Fruit fly (Drosophila melanogaster) whole organism, embryonic: ENCODE data around the gene Sys1.
A peak's percentile ranks its signal among the peaks of the same experiment; 100 is the strongest.

Source experiments
- Aef1 ChIP-seq: fragments of 200-800 bp; sonication (Bioruptor generic); IDR thresholded peaks from 3 replicates; pipeline ENCODE4 v1.3.6; 2022; ENCODE audit warnings: missing biosample characterization, missing genetic modification characterization
- CG10979 ChIP-seq: fragments of 200-800 bp; sonication (Bioruptor generic); optimal IDR thresholded peaks from 2 replicates; lab custom pipeline; 2018; ENCODE audit warnings: missing biosample characterization, mild to moderate bottlenecking, missing genetic modification characterization, moderate library complexity
- CG11085 ChIP-seq: fragments of 200-800 bp; sonication (Bioruptor generic); IDR thresholded peaks from 2 replicates; pipeline ENCODE4 v1.3.6; 2022; ENCODE audit warnings: missing biosample characterization, missing genetic modification characterization
- CG11093 ChIP-seq: fragments of 200-800 bp; sonication (Bioruptor generic); IDR thresholded peaks from 3 replicates; pipeline ENCODE4 v1.3.6; 2022; ENCODE audit warnings: missing biosample characterization, missing genetic modification characterization
- CG11247 ChIP-seq: fragments of 200-800 bp; sonication (Bioruptor generic); IDR thresholded peaks from 2 replicates; pipeline ENCODE4 v1.3.6; 2022; ENCODE audit warnings: missing biosample characterization, missing genetic modification characterization
- CG12071 ChIP-seq: fragments of 200-800 bp; sonication (Bioruptor generic); optimal IDR thresholded peaks from 3 replicates; lab custom pipeline; 2018; ENCODE audit warnings: missing biosample characterization, mild to moderate bottlenecking, missing genetic modification characterization
- CG1233 ChIP-seq: fragments of 200-800 bp; sonication (Bioruptor generic); optimal IDR thresholded peaks from 4 replicates; lab custom pipeline; 2018; ENCODE audit warnings: missing biosample characterization, mild to moderate bottlenecking, missing genetic modification characterization
- CG12769 ChIP-seq: fragments of 200-800 bp; sonication (Bioruptor generic); optimal IDR thresholded peaks from 2 replicates; lab custom pipeline; 2019; ENCODE audit warnings: missing biosample characterization, mild to moderate bottlenecking, missing genetic modification characterization, moderate library complexity
- CG15073 ChIP-seq: fragments of 200-800 bp; sonication (Bioruptor generic); optimal IDR thresholded peaks from 2 replicates; lab custom pipeline; 2016; ENCODE audit warnings: missing biosample characterization, missing genetic modification characterization
- CG15479 ChIP-seq: fragments of 200-800 bp; sonication (Bioruptor generic); optimal IDR thresholded peaks from 3 replicates; lab custom pipeline; 2019; ENCODE audit warnings: missing biosample characterization, mild to moderate bottlenecking, missing genetic modification characterization, moderate library complexity
- CG15601 ChIP-seq: fragments of 200-800 bp; sonication (Bioruptor generic); optimal IDR thresholded peaks from 3 replicates; lab custom pipeline; 2019; ENCODE audit warnings: missing biosample characterization, mild to moderate bottlenecking, missing genetic modification characterization, moderate library complexity
- CG17385 ChIP-seq: fragments of 200-800 bp; sonication (Bioruptor generic); optimal IDR thresholded peaks from 3 replicates; lab custom pipeline; 2018; ENCODE audit warnings: missing biosample characterization, mild to moderate bottlenecking, missing genetic modification characterization
- CG18262 ChIP-seq: fragments of 200-800 bp; optimal IDR thresholded peaks from 3 replicates; lab custom pipeline; 2019; ENCODE audit warnings: missing biosample characterization, mild to moderate bottlenecking, missing genetic modification characterization, moderate library complexity
- CG1832 ChIP-seq: fragments of 200-800 bp; sonication (Bioruptor generic); optimal IDR thresholded peaks from 2 replicates; lab custom pipeline; 2017; ENCODE audit warnings: missing biosample characterization, mild to moderate bottlenecking, missing genetic modification characterization, inconsistent platforms
- CG30403 ChIP-seq: fragments of 200-800 bp; sonication (Bioruptor generic); optimal IDR thresholded peaks from 3 replicates; lab custom pipeline; 2016; ENCODE audit warnings: missing biosample characterization, missing genetic modification characterization
- CG3281 ChIP-seq: fragments of 200-800 bp; sonication (Bioruptor generic); optimal IDR thresholded peaks from 3 replicates; lab custom pipeline; 2017; ENCODE audit warnings: missing biosample characterization, mild to moderate bottlenecking, missing genetic modification characterization
- CG34422 ChIP-seq: fragments of 200-800 bp; sonication (Bioruptor generic); IDR thresholded peaks from 3 replicates; pipeline ENCODE4 v1.3.6; 2022; ENCODE audit warnings: missing biosample characterization, missing genetic modification characterization
- CG3838 ChIP-seq: fragments of 200-800 bp; sonication (Bioruptor generic); optimal IDR thresholded peaks from 3 replicates; lab custom pipeline; 2016; ENCODE audit warnings: missing biosample characterization, missing genetic modification characterization
- CG4707 ChIP-seq: fragments of 200-800 bp; sonication (Bioruptor generic); optimal IDR thresholded peaks from 2 replicates; lab custom pipeline; 2018; ENCODE audit warnings: missing biosample characterization, mild to moderate bottlenecking, missing genetic modification characterization, moderate library complexity
- CG5953 ChIP-seq: fragments of 200-800 bp; sonication (Bioruptor generic); IDR thresholded peaks from 2 replicates; pipeline ENCODE4 v1.3.6; 2022; ENCODE audit warnings: missing biosample characterization, missing genetic modification characterization
- CG8478 ChIP-seq: fragments of >200 bp; optimal IDR thresholded peaks from 2 replicates; lab custom pipeline; 2018
- CG9609 ChIP-seq: fragments of 200-800 bp; sonication (Bioruptor generic); optimal IDR thresholded peaks from 3 replicates; lab custom pipeline; 2016; ENCODE audit warnings: missing biosample characterization, missing genetic modification characterization
- CG9876 ChIP-seq: fragments of 200-800 bp; sonication (Bioruptor generic); optimal IDR thresholded peaks from 2 replicates; lab custom pipeline; 2016; ENCODE audit warnings: missing biosample characterization, missing genetic modification characterization
- Dfd ChIP-seq, 2 experiments: fragments of >200 bp; optimal IDR thresholded peaks; 2 replicates each; lab custom pipeline; 2017; ENCODE audit warnings: missing biosample characterization in 2 of 2, missing genetic modification characterization in 2 of 2
- Dip3 ChIP-seq: fragments of 200-800 bp; sonication (Bioruptor generic); optimal IDR thresholded peaks from 3 replicates; lab custom pipeline; 2016; ENCODE audit warnings: missing biosample characterization, missing genetic modification characterization
- E2f2 ChIP-seq: fragments of 200-800 bp; sonication (Bioruptor generic); IDR thresholded peaks from 2 replicates; pipeline ENCODE4 v1.3.6; 2022; ENCODE audit warnings: missing biosample characterization, missing genetic modification characterization
- Mes4 ChIP-seq: fragments of 200-800 bp; sonication (Bioruptor generic); optimal IDR thresholded peaks from 2 replicates; lab custom pipeline; 2016; ENCODE audit warnings: missing biosample characterization, missing genetic modification characterization
- Nf-YB ChIP-seq: fragments of 200-800 bp; sonication (Bioruptor generic); optimal IDR thresholded peaks from 3 replicates; lab custom pipeline; 2019; ENCODE audit warnings: missing biosample characterization, mild to moderate bottlenecking, missing genetic modification characterization, moderate library complexity
- Oli ChIP-seq: fragments of 200-800 bp; sonication (Bioruptor generic); optimal IDR thresholded peaks from 2 replicates; lab custom pipeline; 2018; ENCODE audit warnings: missing biosample characterization, mild to moderate bottlenecking, missing genetic modification characterization, moderate library complexity
- Side ChIP-seq: fragments of 200-800 bp; sonication (Bioruptor generic); optimal IDR thresholded peaks from 2 replicates; lab custom pipeline; 2016; ENCODE audit warnings: missing biosample characterization, missing genetic modification characterization
- Usf ChIP-seq: fragments of 200-800 bp; sonication (Bioruptor generic); optimal IDR thresholded peaks from 2 replicates; lab custom pipeline; 2017; ENCODE audit warnings: missing genotype, missing biosample characterization, missing genetic modification characterization
- ase ChIP-seq: fragments of 200-800 bp; sonication (Bioruptor generic); IDR thresholded peaks from 3 replicates; pipeline ENCODE4 v1.3.6; 2022; ENCODE audit warnings: missing biosample characterization, missing genetic modification characterization
- bsh ChIP-seq, 2 experiments: fragments of 200-800 bp; sonication (Bioruptor generic); optimal IDR thresholded peaks; 2 replicates each; lab custom pipeline; 2017 to 2018; ENCODE audit warnings: mild to moderate bottlenecking in 2 of 2, missing biosample characterization in 2 of 2, missing genetic modification characterization in 2 of 2, moderate library complexity in 1 of 2
- chif ChIP-seq, 2 experiments: fragments of 200-800 bp; sonication (Bioruptor generic); optimal IDR thresholded peaks; 3 replicates each; lab custom pipeline; 2016; ENCODE audit warnings: missing biosample characterization in 2 of 2, missing genetic modification characterization in 2 of 2
- chm ChIP-seq: fragments of 200-800 bp; sonication (Bioruptor generic); IDR thresholded peaks from 2 replicates; pipeline ENCODE4 v1.3.6; 2022; ENCODE audit warnings: missing biosample characterization, missing genetic modification characterization
- ci ChIP-seq: fragments of 200-800 bp; sonication (Bioruptor generic); IDR thresholded peaks from 3 replicates; pipeline ENCODE4 v1.3.6; 2022; ENCODE audit warnings: missing biosample characterization, missing genetic modification characterization
- croc ChIP-seq: fragments of 200-800 bp; sonication (Bioruptor generic); conservative IDR thresholded peaks from 3 replicates; pipeline ENCODE4 v1.3.6; 2022; ENCODE audit warnings: missing biosample characterization, missing genetic modification characterization
- dysf ChIP-seq: fragments of 200-800 bp; sonication (Bioruptor generic); IDR thresholded peaks from 3 replicates; pipeline ENCODE4 v1.3.6; 2022; ENCODE audit warnings: missing biosample characterization, missing genetic modification characterization
- fd3F ChIP-seq: fragments of 200-800 bp; sonication (Bioruptor generic); optimal IDR thresholded peaks from 2 replicates; lab custom pipeline; 2018; ENCODE audit warnings: missing biosample characterization, mild to moderate bottlenecking, missing genetic modification characterization, moderate library complexity
- insv ChIP-seq, 2 experiments: fragments of 200-800 bp; sonication (Bioruptor generic); optimal IDR thresholded peaks; 3 replicates each; lab custom pipeline; 2016 to 2018; ENCODE audit warnings: missing biosample characterization in 2 of 2, missing genetic modification characterization in 2 of 2
- ken ChIP-seq: fragments of 200-800 bp; sonication (Bioruptor generic); IDR thresholded peaks from 3 replicates; pipeline ENCODE4 v1.3.6; 2022; ENCODE audit warnings: missing biosample characterization, missing genetic modification characterization
- mld ChIP-seq: fragments of 200-800 bp; sonication (Bioruptor generic); IDR thresholded peaks from 3 replicates; pipeline ENCODE4 v1.3.6; 2022; ENCODE audit warnings: missing biosample characterization, missing genetic modification characterization; ENCODE audit not compliant: partially characterized antibody
- sc ChIP-seq, 3 experiments: fragments of >200 bp in 2 of 3; fragments of 200-800 bp in 1 of 3; sonication (Bioruptor generic) in 1 of 3; optimal IDR thresholded peaks; 2 replicates in 2 of 3; 3 replicates in 1 of 3; lab custom pipeline; 2017; ENCODE audit warnings: mild to moderate bottlenecking in 1 of 3, missing biosample characterization in 1 of 3, missing genetic modification characterization in 1 of 3, missing genetic modification reagents in 1 of 3
- stc ChIP-seq: fragments of 200-800 bp; sonication (Bioruptor generic); IDR thresholded peaks from 2 replicates; pipeline ENCODE4 v1.3.6; 2022; ENCODE audit warnings: missing biosample characterization, missing genetic modification characterization
- stwl ChIP-seq: fragments of 200-800 bp; sonication (Bioruptor generic); optimal IDR thresholded peaks from 3 replicates; lab custom pipeline; 2018; ENCODE audit warnings: missing biosample characterization, mild to moderate bottlenecking, missing genetic modification characterization, moderate library complexity
- tin ChIP-seq: fragments of 200-800 bp; sonication (Bioruptor generic); optimal IDR thresholded peaks from 3 replicates; lab custom pipeline; 2016; ENCODE audit warnings: missing biosample characterization, missing genetic modification characterization
- usp ChIP-seq: fragments of >200 bp; optimal IDR thresholded peaks from 2 replicates; lab custom pipeline; 2017; ENCODE audit warnings: missing biosample characterization, missing genetic modification characterization
- wdn ChIP-seq: fragments of 200-800 bp; sonication (Bioruptor generic); IDR thresholded peaks from 2 replicates; pipeline ENCODE4 v1.3.6; 2022; ENCODE audit warnings: missing biosample characterization, missing genetic modification characterization
- yki ChIP-seq: fragments of >200 bp; optimal IDR thresholded peaks from 3 replicates; lab custom pipeline; 2018
- zfh2 ChIP-seq: fragments of 200-800 bp; sonication (Bioruptor generic); optimal IDR thresholded peaks from 2 replicates; lab custom pipeline; 2016; ENCODE audit warnings: missing biosample characterization, missing genetic modification characterization

Gene Sys1

dm6 chr3R:8659907-8660660 is 7.5 kb downstream of the Sys1 start (continued):
- TF ChIP-seq Usf (peak; percentile 19), chif (GFP tag; optimal IDR thresholded peaks at IDR 0.05; lab: Kevin White, UChicago) (peak in 1 of 2 experiments; percentile 23), ci (peak; percentile 71; the same call in 1 of the 3 replicates), Dip3 (peak; percentile 27), CG3281 (peak; percentile 40), Dfd (GFP tag; optimal IDR thresholded peaks at IDR 0.05; lab: Kevin White, UChicago) (no peak), CG15073 (GFP tag; lab: Kevin White, UChicago) (no peak), CG5953 (GFP tag; lab: Robert Waterston, UW) (no peak), tin (GFP tag; lab: Kevin White, UChicago) (peak; percentile 37), Aef1 (no peak), chm (GFP tag; lab: Robert Waterston, UW) (peak; percentile 56), mld (GFP tag; lab: Robert Waterston, UW) (peak; percentile 83), stc (GFP tag; lab: Robert Waterston, UW) (no peak; the same call in 1 of the 2 replicates), CG9876 (peak; percentile 27), CG1832 (no peak), Nf-YB (GFP tag; lab: Kevin White, UChicago) (no peak), wdn (GFP tag; lab: Robert Waterston, UW) (no peak), fd3F (GFP tag; lab: Kevin White, UChicago) (no peak), insv (GFP tag; optimal IDR thresholded peaks at IDR 0.05; lab: Kevin White, UChicago) (peak in 1 of 2 experiments; percentile 63), CG17385 (GFP tag; lab: Kevin White, UChicago) (peak; percentile 37), CG11247 (GFP tag; lab: Robert Waterston, UW) (peak; percentile 35; the same call in 1 of the 2 replicates), CG8478 (lab: Kevin White, UChicago) (no peak), stwl (tag; lab: Kevin White, UChicago) (peak; percentile 76), bsh (GFP tag; optimal IDR thresholded peaks at IDR 0.05; lab: Kevin White, UChicago) (peak in 1 of 2 experiments; percentile 26), Side (GFP tag; lab: Kevin White, UChicago) (peak; percentile 73), ase (GFP tag; lab: Robert Waterston, UW) (no peak), CG12769 (tag; lab: Kevin White, UChicago) (peak; percentile 71), CG30403 (peak; percentile 18), croc (GFP tag; lab: Robert Waterston, UW) (no peak), CG10979 (tag; lab: Kevin White, UChicago) (no peak), sc (optimal IDR thresholded peaks at IDR 0.05; lab: Kevin White, UChicago) (no peak), sc (GFP tag; optimal IDR thresholded peaks at IDR 0.05; lab: Kevin White, UChicago) (no peak), E2f2 (GFP tag; lab: Robert Waterston, UW) (peak; percentile 99), zfh2 (peak; percentile 29), CG15479 (GFP tag; lab: Kevin White, UChicago) (peak; percentile 67), CG9609 (GFP tag; lab: Kevin White, UChicago) (peak; percentile 51), ken (GFP tag; lab: Robert Waterston, UW) (peak; percentile 77), CG18262 (tag; lab: Kevin White, UChicago) (peak; percentile 6), CG3838 (no peak), CG15601 (tag; lab: Kevin White, UChicago) (peak; percentile 60), dysf (GFP tag; lab: Robert Waterston, UW) (peak; percentile 51; the same call in 2 of the 3 replicates), CG1233 (peak; percentile 17), Mes4 (peak; percentile 26), CG11085 (GFP tag; lab: Robert Waterston, UW) (no peak), CG11093 (no peak), Oli (tag; lab: Kevin White, UChicago) (no peak), CG12071 (GFP tag; lab: Kevin White, UChicago) (peak; percentile 37), usp (GFP tag; lab: Kevin White, UChicago) (no peak), yki (lab: Kevin White, UChicago) (no peak), CG4707 (no peak), CG34422 (peak; percentile 55; the same call in 1 of the 3 replicates)
